Fruit fly (Drosophila melanogaster): ENCODE measurements around the gene CG16727.
A peak's percentile ranks its signal among the peaks of the same experiment; 100 is the strongest.

The CG16727 gene

dm6 chr3R:19641498-19642065, 28.4 kb downstream of the CG16727 start (continued):
- TF ChIP-seq woc (GFP tag; optimal IDR thresholded peaks at IDR 0.05) (peak; percentile 12), N (GFP tag; optimal IDR thresholded peaks at IDR 0.05) (no peak)

DNA sequence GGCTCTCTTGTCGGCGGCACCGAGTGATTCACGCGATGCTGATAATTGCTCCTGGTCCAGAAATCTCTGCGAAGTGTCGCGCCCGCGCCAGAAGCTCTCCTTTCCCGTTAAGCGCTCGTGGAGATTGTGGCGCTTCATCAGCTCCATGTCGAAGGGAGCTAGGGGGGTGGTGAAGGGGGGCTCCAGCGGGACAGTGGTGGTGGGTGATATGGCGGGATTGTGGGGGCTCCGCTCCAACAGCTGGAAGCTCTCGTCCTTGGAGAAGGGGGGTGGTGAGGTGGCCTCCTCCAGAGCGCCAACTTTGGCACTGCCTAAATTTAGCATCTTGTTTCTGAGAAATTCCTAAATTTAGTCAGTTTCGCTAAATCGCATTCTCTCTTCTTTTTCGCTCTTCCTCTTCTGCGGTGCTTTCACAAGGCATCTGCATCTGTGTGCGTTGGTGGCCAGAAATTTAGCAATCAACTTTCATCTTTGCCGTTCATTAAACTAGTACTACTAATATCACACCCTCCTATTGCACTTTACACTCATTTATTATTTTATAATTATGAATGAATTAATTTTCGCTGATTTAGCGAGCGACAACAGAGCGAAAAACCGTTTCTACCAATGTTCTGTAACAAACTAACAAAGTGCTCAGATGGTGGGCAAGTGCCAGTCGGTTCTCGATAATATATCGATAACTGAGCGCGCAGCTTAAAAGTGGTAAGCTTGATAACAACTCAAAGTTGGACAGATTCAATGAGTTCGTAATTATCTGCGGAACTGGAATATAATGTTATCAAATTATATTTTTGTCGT, 29.1 kb downstream of the CG16727 start, which contains the start of gene subdued:
Gene subdued (minus strand): TSS at position 631 of the 801 bp plus-strand sequence.
- TF ChIP-seq Abd-B (GFP tag; optimal IDR thresholded peaks at IDR 0.05) = no peak
- no peak for TF ChIP-seq brk (GFP tag; optimal IDR thresholded peaks at IDR 0.05)
- no peak for TF ChIP-seq dmrt93B (GFP tag; optimal IDR thresholded peaks at IDR 0.05)
- no peak for TF ChIP-seq Jra (GFP tag; optimal IDR thresholded peaks at IDR 0.05)
- TF ChIP-seq sage (GFP tag; optimal IDR thresholded peaks at IDR 0.05) = peak; percentile 4
- TF ChIP-seq psq (GFP tag; optimal IDR thresholded peaks at IDR 0.05) = no peak
- TF ChIP-seq GATAd (GFP tag; optimal IDR thresholded peaks at IDR 0.05) = peak; percentile 70
- TF ChIP-seq HLH106 (tag; optimal IDR thresholded peaks at IDR 0.05) = no peak
- peak; percentile 60 for TF ChIP-seq lola (GFP tag; optimal IDR thresholded peaks at IDR 0.05)
- TF ChIP-seq Myc (optimal IDR thresholded peaks at IDR 0.05) = no peak
- TF ChIP-seq N (GFP tag; optimal IDR thresholded peaks at IDR 0.05) = no peak
- no peak for TF ChIP-seq Rel (GFP tag; optimal IDR thresholded peaks at IDR 0.05)
- peak; percentile 88 for TF ChIP-seq Rel (tag; optimal IDR thresholded peaks at IDR 0.05)
- no peak for TF ChIP-seq foxo (GFP tag; optimal IDR thresholded peaks at IDR 0.05)

DNA sequence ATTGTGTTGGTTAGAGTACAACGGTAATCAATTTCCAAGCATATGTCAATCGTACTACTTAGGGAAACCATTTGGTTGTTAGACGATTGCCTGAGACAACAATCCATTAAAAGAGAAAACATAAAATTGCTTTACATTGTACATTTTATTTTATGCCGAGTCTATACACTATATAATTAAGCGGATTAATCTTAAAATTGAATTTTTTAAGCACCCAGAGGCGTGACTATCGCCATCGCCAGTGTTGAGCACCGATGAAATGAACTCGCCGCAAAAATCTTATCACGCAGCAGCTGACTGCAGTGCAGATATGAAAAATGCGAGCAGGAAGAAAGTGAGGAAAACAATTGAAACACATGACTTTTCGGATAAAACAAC, 29.7 kb downstream of the CG16727 start:
- TF ChIP-seq Jra (GFP tag; optimal IDR thresholded peaks at IDR 0.05) (peak; percentile 34), pan (optimal IDR thresholded peaks at IDR 0.05) (no peak), Dfd (GFP tag; optimal IDR thresholded peaks at IDR 0.05) (no peak), foxo (GFP tag; optimal IDR thresholded peaks at IDR 0.05) (peak in 1 of 2 experiments; percentile 21), fru (GFP tag; optimal IDR thresholded peaks at IDR 0.05) (peak; percentile 16), N (GFP tag; optimal IDR thresholded peaks at IDR 0.05) (no peak), CG32264 (GFP tag; optimal IDR thresholded peaks at IDR 0.05) (no peak), lola (GFP tag; optimal IDR thresholded peaks at IDR 0.05) (no peak), Hr83 (GFP tag; optimal IDR thresholded peaks at IDR 0.05; ENCODE audit: poor library complexity, severe bottlenecking) (peak; percentile 50), Myc (optimal IDR thresholded peaks at IDR 0.05) (peak; percentile 29), sv (GFP tag; optimal IDR thresholded peaks at IDR 0.05) (no peak), dmrt93B (GFP tag; optimal IDR thresholded peaks at IDR 0.05) (no peak), dl (GFP tag; optimal IDR thresholded peaks at IDR 0.05; ENCODE audit: insufficient read depth in 1 of 2, partially characterized antibody in 2 of 2) (no peak), Abd-B (GFP tag; optimal IDR thresholded peaks at IDR 0.05) (no peak), rgr (GFP tag; optimal IDR thresholded peaks at IDR 0.05) (peak; percentile 4), Hr78 (GFP tag; optimal IDR thresholded peaks at IDR 0.05) (no peak), psq (GFP tag; optimal IDR thresholded peaks at IDR 0.05) (no peak), GATAd (GFP tag; optimal IDR thresholded peaks at IDR 0.05) (peak; percentile 59), br (GFP tag; optimal IDR thresholded peaks at IDR 0.05) (peak; percentile 31), dsf (GFP tag; optimal IDR thresholded peaks at IDR 0.05; ENCODE audit: borderline replicate concordance) (no peak), Hnf4 (GFP tag; optimal IDR thresholded peaks at IDR 0.05) (peak; percentile 49), h (GFP tag; optimal IDR thresholded peaks at IDR 0.05) (peak; percentile 28), OdsH (GFP tag; optimal IDR thresholded peaks at IDR 0.05) (no peak), sage (GFP tag; optimal IDR thresholded peaks at IDR 0.05) (no peak)

DNA sequence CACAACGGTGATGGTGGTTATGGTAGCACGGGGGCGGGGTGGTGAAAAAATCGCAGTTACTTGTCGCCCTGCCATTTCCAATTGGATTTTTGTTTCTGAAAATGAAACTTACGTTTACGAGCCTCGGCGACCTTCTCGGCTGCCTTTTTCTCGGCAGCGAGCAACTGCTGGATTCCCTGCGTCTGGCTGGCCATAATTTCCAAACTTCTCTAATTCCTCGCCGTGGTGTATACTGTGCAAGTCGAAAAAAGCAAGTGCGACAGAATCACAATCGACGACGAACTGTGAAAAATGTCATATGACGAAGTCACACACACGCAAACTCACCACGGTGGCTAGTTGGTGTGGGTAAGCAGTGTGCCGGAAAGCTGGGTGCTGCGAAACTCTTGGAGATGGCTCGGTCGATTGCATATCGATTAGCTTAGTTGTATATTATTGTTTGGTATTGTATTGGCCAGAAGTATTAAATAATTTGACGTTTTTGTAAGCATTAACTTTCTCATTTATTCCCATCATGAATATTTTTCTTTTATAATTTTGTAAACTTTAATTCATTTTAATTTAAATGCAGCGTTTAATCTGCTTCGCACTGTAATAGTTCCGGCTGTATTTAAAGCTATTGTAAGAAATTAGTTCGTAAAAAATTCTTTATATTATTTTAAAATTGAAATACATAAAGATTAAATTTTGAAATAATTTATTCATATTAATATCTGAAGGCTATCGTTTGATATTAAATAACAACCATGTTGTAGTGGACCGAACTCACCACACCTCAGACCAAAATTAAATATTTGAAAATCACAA, 31.1 kb downstream of the CG16727 start, which contains the start of gene Vha13:
Gene Vha13 (minus strand): TSS at position 293 of the 807 bp plus-strand sequence.
- TF ChIP-seq GATAd (GFP tag; optimal IDR thresholded peaks at IDR 0.05) (peak; percentile 6), lola (GFP tag; optimal IDR thresholded peaks at IDR 0.05) (no peak), foxo (GFP tag; optimal IDR thresholded peaks at IDR 0.05) (peak in 1 of 2 experiments; percentile 42), rgr (GFP tag; optimal IDR thresholded peaks at IDR 0.05) (peak; percentile 59), Rel (GFP tag; optimal IDR thresholded peaks at IDR 0.05) (no peak), Rel (tag; optimal IDR thresholded peaks at IDR 0.05) (peak; percentile 50), tai (GFP tag; optimal IDR thresholded peaks at IDR 0.05) (no peak), Jra (GFP tag; optimal IDR thresholded peaks at IDR 0.05) (peak; percentile 22), Myc (optimal IDR thresholded peaks at IDR 0.05) (peak; percentile 37), Mio (GFP tag; optimal IDR thresholded peaks at IDR 0.05) (no peak), fru (GFP tag; optimal IDR thresholded peaks at IDR 0.05) (peak; percentile 83), Vsx2 (GFP tag; optimal IDR thresholded peaks at IDR 0.05; ENCODE audit: partially characterized antibody) (peak; percentile 65), CG32264 (GFP tag; optimal IDR thresholded peaks at IDR 0.05) (no peak), dl (GFP tag; optimal IDR thresholded peaks at IDR 0.05; ENCODE audit: insufficient read depth in 1 of 2, partially characterized antibody in 2 of 2) (peak; percentile 38 to 43), dmrt93B (GFP tag; optimal IDR thresholded peaks at IDR 0.05) (peak; percentile 3), usp (GFP tag; optimal IDR thresholded peaks at IDR 0.05) (no peak), N (GFP tag; optimal IDR thresholded peaks at IDR 0.05) (no peak), dsf (GFP tag; optimal IDR thresholded peaks at IDR 0.05; ENCODE audit: borderline replicate concordance) (no peak), Hr83 (GFP tag; optimal IDR thresholded peaks at IDR 0.05; ENCODE audit: poor library complexity, severe bottlenecking) (peak; percentile 81), psq (GFP tag; optimal IDR thresholded peaks at IDR 0.05) (no peak), Hr78 (GFP tag; optimal IDR thresholded peaks at IDR 0.05) (no peak), sv (GFP tag; optimal IDR thresholded peaks at IDR 0.05) (peak; percentile 49), woc (GFP tag; optimal IDR thresholded peaks at IDR 0.05) (peak; percentile 71), Sp1 (GFP tag; optimal IDR thresholded peaks at IDR 0.05) (peak; percentile 63), Abd-B (GFP tag; optimal IDR thresholded peaks at IDR 0.05) (no peak), OdsH (GFP tag; optimal IDR thresholded peaks at IDR 0.05) (peak; percentile 2), HLH106 (tag; optimal IDR thresholded peaks at IDR 0.05) (peak; percentile 38), h (GFP tag; optimal IDR thresholded peaks at IDR 0.05) (peak; percentile 54), Dif (GFP tag; optimal IDR thresholded peaks at IDR 0.05; ENCODE audit: partially characterized antibody) (peak; percentile 83), br (GFP tag; optimal IDR thresholded peaks at IDR 0.05) (peak; percentile 41)
